Fruit fly (Drosophila melanogaster) whole organism, embryonic: ENCODE data around the gene Rack1.

Source experiments
- CG11247 ChIP-seq: fragments of 200-800 bp; sonication (Bioruptor generic); IDR thresholded peaks from 2 replicates; pipeline ENCODE4 v1.3.6; 2022; ENCODE audit warnings: missing biosample characterization, missing genetic modification characterization
- CG7928 ChIP-seq: fragments of 200-800 bp; sonication (Bioruptor generic); optimal IDR thresholded peaks from 2 replicates; lab custom pipeline; 2017; ENCODE audit warnings: missing biosample characterization, mild to moderate bottlenecking, missing genetic modification characterization
- MBD-R2 ChIP-seq: fragments of 200-800 bp; sonication (Bioruptor generic); IDR thresholded peaks from 2 replicates; pipeline ENCODE4 v1.3.6; 2022; ENCODE audit warnings: missing biosample characterization, missing genetic modification characterization
- bigmax ChIP-seq: fragments of 200-800 bp; sonication (Bioruptor generic); optimal IDR thresholded peaks from 2 replicates; lab custom pipeline; 2018; ENCODE audit warnings: missing biosample characterization, mild to moderate bottlenecking, missing genetic modification characterization

DNA sequence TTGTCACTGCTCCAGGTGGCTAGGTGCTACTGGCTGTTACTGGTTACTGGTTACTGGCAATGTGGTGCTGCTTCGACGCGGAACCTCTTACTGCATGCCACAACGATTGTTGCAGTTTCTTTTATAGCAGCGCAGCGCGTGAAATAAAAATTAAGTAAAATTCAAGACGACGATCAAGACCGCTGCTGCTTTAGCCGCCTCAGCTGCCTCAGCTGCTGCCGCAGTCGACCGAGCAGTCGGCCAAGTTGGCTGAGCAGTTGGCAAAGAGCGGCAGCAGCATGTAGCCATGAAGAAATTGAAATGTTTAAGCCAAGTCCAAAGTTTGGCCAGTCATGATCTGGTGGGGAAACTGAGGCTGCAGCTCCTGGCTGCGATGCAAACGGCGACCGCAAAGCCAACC, 33.6 kb upstream of the Rack1 start, which contains the start of gene TwdlE:
- no peak for TF ChIP-seq MBD-R2 (GFP tag; lab: Robert Waterston, UW)
- TF ChIP-seq bigmax, result no peak
- no peak for TF ChIP-seq CG7928 (GFP tag; lab: Kevin White, UChicago)
- TF ChIP-seq CG11247 (GFP tag; lab: Robert Waterston, UW), result no peak
